Fruit fly (Drosophila melanogaster): Measurements from ENCODE around the gene Veneno.
A peak's percentile ranks its signal among the peaks of the same experiment; 100 is the strongest.

The Veneno gene

dm6 chr3R:8362259-8362876, at the start of gene Veneno, which contains the start of gene CG7963:
TSS of gene Veneno (minus strand) at chr3R:8362554.
TSS of gene CG7963 (plus strand) at chr3R:8362826.
- no peak for TF ChIP-seq CG1621 (tag; optimal IDR thresholded peaks at IDR 0.05)
- no peak for TF ChIP-seq pdm3 (GFP tag; optimal IDR thresholded peaks at IDR 0.05)
- no peak for TF ChIP-seq vri (GFP tag; optimal IDR thresholded peaks at IDR 0.05)
- peak; percentile 39 for TF ChIP-seq svp (GFP tag)
- no peak for TF ChIP-seq CG8632 (GFP tag; optimal IDR thresholded peaks at IDR 0.05)
- no peak for TF ChIP-seq topi (GFP tag; optimal IDR thresholded peaks at IDR 0.05)
- TF ChIP-seq CG10631 (GFP tag; optimal IDR thresholded peaks at IDR 0.05): peak; percentile 35

- TF ChIP-seq spab (GFP tag; optimal IDR thresholded peaks at IDR 0.05) (no peak), svp (GFP tag) (peak; percentile 7)
Measured at dm6 chr3R:8389636-8390035, 27.3 kb upstream of the Veneno start.

DNA sequence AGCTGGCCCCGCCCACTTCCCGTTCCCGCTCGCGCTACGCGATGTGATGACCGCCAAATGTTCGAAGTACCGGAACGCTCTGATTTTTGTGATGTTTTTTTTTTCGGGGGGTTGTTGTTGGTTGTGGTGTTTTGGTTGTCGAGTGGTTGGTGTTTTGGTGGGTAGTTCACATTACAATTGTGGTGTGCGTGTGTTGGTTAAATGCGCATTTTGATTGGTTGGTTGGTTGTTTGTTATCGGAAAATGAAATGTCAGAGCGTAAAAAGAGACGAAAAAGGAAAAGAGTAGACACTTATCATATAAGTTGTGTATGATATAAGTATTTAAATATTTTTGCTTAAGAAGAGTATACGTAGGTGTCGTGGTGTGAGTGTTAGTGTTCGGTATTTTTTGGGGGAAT, 6.2 kb upstream of the Veneno start:
- TF ChIP-seq Gug (GFP tag; IDR thresholded peaks at IDR 0.05): no peak
- no peak for TF ChIP-seq salr (GFP tag; optimal IDR thresholded peaks at IDR 0.05)
- TF ChIP-seq CG7368 (GFP tag; optimal IDR thresholded peaks at IDR 0.05): no peak
- no peak for TF ChIP-seq esn (GFP tag; optimal IDR thresholded peaks at IDR 0.05)
- TF ChIP-seq CG8119 (GFP tag; IDR thresholded peaks at IDR 0.05): no peak
- no peak for TF ChIP-seq CG15336 (GFP tag; IDR thresholded peaks at IDR 0.05)
- TF ChIP-seq CG6163 (GFP tag; IDR thresholded peaks at IDR 0.05): no peak
- TF ChIP-seq CG1621 (tag; optimal IDR thresholded peaks at IDR 0.05): no peak
- no peak for TF ChIP-seq topi (GFP tag; optimal IDR thresholded peaks at IDR 0.05)

dm6 chr3R:8358004-8358403, 4.3 kb downstream of the Veneno start:
- TF ChIP-seq Eip78C (GFP tag) (peak; percentile 24), eg (GFP tag; IDR thresholded peaks at IDR 0.05) (no peak)

- no peak for TF ChIP-seq spab (GFP tag; optimal IDR thresholded peaks at IDR 0.05)
- TF ChIP-seq vri (GFP tag; optimal IDR thresholded peaks at IDR 0.05): peak; percentile 86
- TF ChIP-seq fkh (GFP tag; optimal IDR thresholded peaks at IDR 0.05): peak; percentile 90
- peak; percentile 80 for TF ChIP-seq Eip78C (GFP tag)
- TF ChIP-seq svp (GFP tag): peak; percentile 67
- peak; percentile 39 for TF ChIP-seq net (GFP tag; optimal IDR thresholded peaks at IDR 0.05)
- TF ChIP-seq CG10631 (GFP tag; optimal IDR thresholded peaks at IDR 0.05): no peak
- TF ChIP-seq CG6808 (GFP tag; optimal IDR thresholded peaks at IDR 0.05): no peak
Measured at dm6 chr3R:8357372-8357992, 4.9 kb downstream of the Veneno start.

- TF ChIP-seq fkh (GFP tag; optimal IDR thresholded peaks at IDR 0.05) (peak; percentile 1), CG1621 (tag; optimal IDR thresholded peaks at IDR 0.05) (no peak), vri (GFP tag; optimal IDR thresholded peaks at IDR 0.05) (peak; percentile 86), CG10669 (GFP tag; optimal IDR thresholded peaks at IDR 0.05) (no peak), Hr38 (GFP tag; optimal IDR thresholded peaks at IDR 0.05) (no peak), eg (GFP tag; IDR thresholded peaks at IDR 0.05) (no peak), Sox14 (GFP tag; optimal IDR thresholded peaks at IDR 0.05) (peak; percentile 5), CG6163 (GFP tag; IDR thresholded peaks at IDR 0.05) (no peak)
Measured at dm6 chr3R:8356626-8357290, 5.6 kb downstream of the Veneno start, which contains the start of gene stck. TSS of gene stck (plus strand) at chr3R:8356978.

dm6 chr3R:8355579-8355978, 6.8 kb downstream of the Veneno start:
- TF ChIP-seq net (GFP tag; optimal IDR thresholded peaks at IDR 0.05) (peak; percentile 48), Eip78C (GFP tag) (peak; percentile 97), CG8319 (GFP tag; optimal IDR thresholded peaks at IDR 0.05) (peak; percentile 79), CG31627 (GFP tag; optimal IDR thresholded peaks at IDR 0.05) (peak; percentile 75), CG10631 (GFP tag; optimal IDR thresholded peaks at IDR 0.05) (peak; percentile 86), Eip93F (GFP tag; optimal IDR thresholded peaks at IDR 0.05) (no peak), Hr39 (GFP tag; optimal IDR thresholded peaks at IDR 0.05) (peak; percentile 83), Blimp-1 (GFP tag; optimal IDR thresholded peaks at IDR 0.05) (no peak), achi (GFP tag; optimal IDR thresholded peaks at IDR 0.05) (peak; percentile 87), CG6163 (GFP tag; IDR thresholded peaks at IDR 0.05) (peak; percentile 94), Met (GFP tag; optimal IDR thresholded peaks at IDR 0.05) (peak; percentile 75), CG10669 (GFP tag; optimal IDR thresholded peaks at IDR 0.05) (peak; percentile 85), topi (GFP tag; optimal IDR thresholded peaks at IDR 0.05) (peak; percentile 84), ss (GFP tag; optimal IDR thresholded peaks at IDR 0.05) (peak; percentile 46 to 89), CG34406 (GFP tag; optimal IDR thresholded peaks at IDR 0.05) (peak; percentile 88), Gug (GFP tag; IDR thresholded peaks at IDR 0.05) (peak; percentile 77), dac (GFP tag; optimal IDR thresholded peaks at IDR 0.05) (peak; percentile 62), Hr38 (GFP tag; optimal IDR thresholded peaks at IDR 0.05) (no peak), CG4318 (GFP tag; optimal IDR thresholded peaks at IDR 0.05) (peak; percentile 84), pdm3 (GFP tag; optimal IDR thresholded peaks at IDR 0.05) (peak; percentile 87), salr (GFP tag; optimal IDR thresholded peaks at IDR 0.05) (peak; percentile 69 to 85), spab (GFP tag; optimal IDR thresholded peaks at IDR 0.05) (peak; percentile 72)
